Fruit fly (Drosophila melanogaster) whole organism, wandering third instar larva: ENCODE data around the gene Takl2.
A peak's percentile ranks its signal among the peaks of the same experiment; 100 is the strongest.

Experiments used
- Dfd ChIP-seq: fragments of >200 bp; optimal IDR thresholded peaks from 2 replicates; lab custom pipeline; 2017; ENCODE audit warnings: missing biosample characterization, missing genetic modification characterization
- Vsx2 ChIP-seq: fragments of 200-300, 225-300 bp; sonication (Bioruptor generic); optimal IDR thresholded peaks from 2 replicates; lab custom pipeline; 2018; ENCODE audit warnings: missing biosample characterization, missing genetic modification characterization; ENCODE audit not compliant: partially characterized antibody
- dsf ChIP-seq: sonication (Bioruptor generic); optimal IDR thresholded peaks from 2 replicates; lab custom pipeline; 2016; ENCODE audit warnings: missing biosample characterization, missing genetic modification characterization, borderline replicate concordance
- psq ChIP-seq: fragments of 200-800 bp; sonication (Bioruptor generic); optimal IDR thresholded peaks from 3 replicates; lab custom pipeline; 2017; ENCODE audit warnings: missing biosample characterization, mild to moderate bottlenecking, missing genetic modification characterization, moderate library complexity

- TF ChIP-seq Vsx2 (GFP tag; lab: Kevin White, UChicago) (no peak), Dfd (GFP tag; lab: Kevin White, UChicago) (no peak), psq (GFP tag; lab: Kevin White, UChicago) (peak; percentile 61), dsf (GFP tag; lab: Kevin White, UChicago) (no peak)
Observed at dm6 chr3R:22726771-22727455, 6.7 kb downstream of the Takl2 start, which contains the start of gene CG45049.
